Fruit fly (Drosophila melanogaster) whole organism, wandering third instar larva: ENCODE measurements around the gene CG34247.

Experiments
- Abd-B ChIP-seq: fragments of >200 bp; optimal IDR thresholded peaks from 2 replicates; lab custom pipeline; 2017; ENCODE audit warnings: missing biosample characterization, missing genetic modification characterization
- CG32264 ChIP-seq: fragments of 200-800 bp; sonication (Bioruptor generic); optimal IDR thresholded peaks from 2 replicates; lab custom pipeline; 2016; ENCODE audit warnings: missing biosample characterization, missing genetic modification characterization
- CG9705 ChIP-seq: fragments of 200-800 bp; sonication (Bioruptor generic); optimal IDR thresholded peaks from 2 replicates; lab custom pipeline; 2018; ENCODE audit warnings: missing biosample characterization, mild to moderate bottlenecking, missing genetic modification characterization
- CrebA ChIP-seq: fragments of 200-800 bp; sonication (Bioruptor generic); optimal IDR thresholded peaks from 2 replicates; lab custom pipeline; 2016; ENCODE audit warnings: missing biosample characterization, mild to moderate bottlenecking, missing genetic modification characterization, borderline replicate concordance
- Dfd ChIP-seq: fragments of >200 bp; optimal IDR thresholded peaks from 2 replicates; lab custom pipeline; 2017; ENCODE audit warnings: missing biosample characterization, missing genetic modification characterization
- Dif ChIP-seq: fragments of 200-275, 200-300 bp; sonication (Bioruptor generic); optimal IDR thresholded peaks from 2 replicates; lab custom pipeline; 2018; ENCODE audit warnings: missing biosample characterization, missing genetic modification characterization; ENCODE audit not compliant: partially characterized antibody
- GATAd ChIP-seq: sonication (Bioruptor generic); optimal IDR thresholded peaks from 2 replicates; lab custom pipeline; 2016; ENCODE audit warnings: missing biosample characterization, missing genetic modification characterization
- HLH106 ChIP-seq: fragments of 200-800 bp; optimal IDR thresholded peaks from 3 replicates; lab custom pipeline; 2019; ENCODE audit warnings: missing biosample characterization, mild to moderate bottlenecking, missing genetic modification characterization, moderate library complexity
- Hnf4 ChIP-seq: fragments of 200-800 bp; sonication (Bioruptor generic); optimal IDR thresholded peaks from 2 replicates; lab custom pipeline; 2016; ENCODE audit warnings: missing biosample characterization, mild to moderate bottlenecking, missing genetic modification characterization
- Hr78 ChIP-seq: fragments of >200 bp; optimal IDR thresholded peaks from 2 replicates; lab custom pipeline; 2017; ENCODE audit warnings: missing biosample characterization, missing genetic modification characterization
- Hr83 ChIP-seq: fragments of 200-300 bp; sonication (Bioruptor generic); optimal IDR thresholded peaks from 2 replicates; lab custom pipeline; 2016; ENCODE audit warnings: missing biosample characterization, mild to moderate bottlenecking, missing genetic modification characterization, moderate library complexity; ENCODE audit not compliant: poor library complexity, severe bottlenecking
- Jra ChIP-seq: sonication (Bioruptor generic); optimal IDR thresholded peaks from 2 replicates; lab custom pipeline; 2016; ENCODE audit warnings: missing biosample characterization, missing genetic modification characterization
- Mio ChIP-seq: sonication (Bioruptor generic); optimal IDR thresholded peaks from 2 replicates; lab custom pipeline; 2016; ENCODE audit warnings: missing biosample characterization, missing genetic modification characterization
- Myc ChIP-seq: fragments of >200 bp; optimal IDR thresholded peaks from 2 replicates; lab custom pipeline; 2017
- N ChIP-seq: fragments of >200 bp; optimal IDR thresholded peaks from 2 replicates; lab custom pipeline; 2018; ENCODE audit warnings: missing biosample characterization, missing external identifiers, missing genetic modification characterization
- OdsH ChIP-seq: fragments of 200-800 bp; sonication (Bioruptor generic); optimal IDR thresholded peaks from 2 replicates; lab custom pipeline; 2016; ENCODE audit warnings: missing biosample characterization, mild to moderate bottlenecking, missing genetic modification characterization
- Rel ChIP-seq, 2 experiments: fragments of 200-800 bp; sonication (Bioruptor generic) in 1 of 2; optimal IDR thresholded peaks; 2 replicates in 1 of 2; 3 replicates in 1 of 2; lab custom pipeline; 2016 to 2019; ENCODE audit warnings: mild to moderate bottlenecking in 2 of 2, missing biosample characterization in 2 of 2, missing genetic modification characterization in 2 of 2, moderate library complexity in 1 of 2
- Sp1 ChIP-seq: fragments of 200-800 bp; sonication (Bioruptor generic); optimal IDR thresholded peaks from 3 replicates; lab custom pipeline; 2019; ENCODE audit warnings: missing biosample characterization, mild to moderate bottlenecking, missing genetic modification characterization, moderate library complexity
- Vsx2 ChIP-seq: fragments of 200-300, 225-300 bp; sonication (Bioruptor generic); optimal IDR thresholded peaks from 2 replicates; lab custom pipeline; 2018; ENCODE audit warnings: missing biosample characterization, missing genetic modification characterization; ENCODE audit not compliant: partially characterized antibody
- br ChIP-seq: fragments of 200-800 bp; sonication (Bioruptor generic); optimal IDR thresholded peaks from 2 replicates; lab custom pipeline; 2016; ENCODE audit warnings: missing biosample characterization, missing genetic modification characterization
- brk ChIP-seq: fragments of 200-800 bp; sonication (Bioruptor generic); optimal IDR thresholded peaks from 2 replicates; lab custom pipeline; 2016; ENCODE audit warnings: missing biosample characterization, mild to moderate bottlenecking, missing genetic modification characterization
- dl ChIP-seq, 2 experiments: fragments of 175-275, 200-275 bp in 1 of 2; fragments of 200-275 bp in 1 of 2; sonication (Bioruptor generic); optimal IDR thresholded peaks; lab custom pipeline; 2018; ENCODE audit warnings: mild to moderate bottlenecking in 2 of 2, missing biosample characterization in 2 of 2, missing genetic modification characterization in 2 of 2, moderate library complexity in 2 of 2; ENCODE audit not compliant: partially characterized antibody in 2 of 2, insufficient read depth in 1 of 2
- dmrt93B ChIP-seq: fragments of 200-800 bp; sonication (Bioruptor generic); optimal IDR thresholded peaks from 2 replicates; lab custom pipeline; 2018; ENCODE audit warnings: missing biosample characterization, mild to moderate bottlenecking, missing genetic modification characterization
- dsf ChIP-seq: sonication (Bioruptor generic); optimal IDR thresholded peaks from 2 replicates; lab custom pipeline; 2016; ENCODE audit warnings: missing biosample characterization, missing genetic modification characterization, borderline replicate concordance
- ey ChIP-seq: fragments of 200-800 bp; sonication (Bioruptor generic); optimal IDR thresholded peaks from 2 replicates; lab custom pipeline; 2016; ENCODE audit warnings: missing biosample characterization, missing genetic modification characterization
- foxo ChIP-seq, 2 experiments: fragments of 200-800 bp; sonication (Bioruptor generic); optimal IDR thresholded peaks; 2 replicates in 1 of 2; 3 replicates in 1 of 2; lab custom pipeline; 2016 to 2017; ENCODE audit warnings: missing biosample characterization in 2 of 2, missing genetic modification characterization in 2 of 2
- fru ChIP-seq: fragments of 200-800 bp; sonication (Bioruptor generic); optimal IDR thresholded peaks from 3 replicates; lab custom pipeline; 2016; ENCODE audit warnings: missing biosample characterization, mild to moderate bottlenecking, missing genetic modification characterization
- h ChIP-seq: fragments of 200-800 bp; sonication (Bioruptor generic); optimal IDR thresholded peaks from 3 replicates; lab custom pipeline; 2016; ENCODE audit warnings: missing biosample characterization, mild to moderate bottlenecking, missing genetic modification characterization
- jim ChIP-seq: fragments of 175-275, 200-325 bp; sonication (Bioruptor generic); optimal IDR thresholded peaks from 2 replicates; lab custom pipeline; 2016; ENCODE audit warnings: missing biosample characterization, mild to moderate bottlenecking, missing genetic modification characterization
- lola ChIP-seq: fragments of >200 bp; optimal IDR thresholded peaks from 2 replicates; lab custom pipeline; 2017; ENCODE audit warnings: missing biosample characterization, missing genetic modification characterization
- pan ChIP-seq: fragments of >200 bp; optimal IDR thresholded peaks from 2 replicates; lab custom pipeline; 2017
- psq ChIP-seq: fragments of 200-800 bp; sonication (Bioruptor generic); optimal IDR thresholded peaks from 3 replicates; lab custom pipeline; 2017; ENCODE audit warnings: missing biosample characterization, mild to moderate bottlenecking, missing genetic modification characterization, moderate library complexity
- rgr ChIP-seq: fragments of 200-800 bp; sonication (Bioruptor generic); optimal IDR thresholded peaks from 3 replicates; lab custom pipeline; 2016; ENCODE audit warnings: missing biosample characterization, mild to moderate bottlenecking, missing genetic modification characterization
- sage ChIP-seq: fragments of 200-800 bp; sonication (Bioruptor generic); optimal IDR thresholded peaks from 2 replicates; lab custom pipeline; 2016; ENCODE audit warnings: missing biosample characterization, mild to moderate bottlenecking, missing genetic modification characterization
- sv ChIP-seq: fragments of 200-800 bp; sonication (Bioruptor generic); optimal IDR thresholded peaks from 3 replicates; lab custom pipeline; 2016; ENCODE audit warnings: missing biosample characterization, missing genetic modification characterization
- tai ChIP-seq: sonication (Bioruptor generic); optimal IDR thresholded peaks from 2 replicates; lab custom pipeline; 2016; ENCODE audit warnings: missing biosample characterization, missing genetic modification characterization
- usp ChIP-seq: fragments of >200 bp; optimal IDR thresholded peaks from 2 replicates; lab custom pipeline; 2017; ENCODE audit warnings: missing biosample characterization, missing genetic modification characterization
- woc ChIP-seq: sonication (Bioruptor generic); optimal IDR thresholded peaks from 2 replicates; lab custom pipeline; 2016; ENCODE audit warnings: missing biosample characterization, mild to moderate bottlenecking, missing genetic modification characterization

Gene CG34247

DNA sequence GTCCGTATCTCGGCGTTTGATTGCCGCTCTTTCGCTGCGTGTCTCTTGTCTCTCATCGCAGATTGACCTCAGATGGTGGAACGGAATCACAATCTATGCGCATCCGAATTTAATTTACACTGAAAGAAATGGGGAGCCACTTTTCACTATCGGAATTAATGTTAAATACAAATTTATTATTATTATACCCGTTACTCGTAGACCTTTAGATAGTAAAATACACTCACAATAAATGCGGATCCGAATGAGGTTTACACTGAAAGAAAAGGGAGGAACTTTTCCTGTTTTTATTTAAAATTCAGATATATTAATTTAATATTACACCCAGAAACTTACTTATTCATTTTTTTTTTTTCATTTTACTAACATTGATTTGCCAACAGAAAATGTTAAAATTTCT, 27.7 kb upstream of the CG34247 start:
- TF ChIP-seq Hr83 (GFP tag; lab: Kevin White, UChicago): no peak
- peak in 1 of 2 experiments; percentile 9 for TF ChIP-seq foxo (GFP tag; optimal IDR thresholded peaks at IDR 0.05; lab: Kevin White, UChicago)
- TF ChIP-seq, all 38 proteins: peak for 1

DNA sequence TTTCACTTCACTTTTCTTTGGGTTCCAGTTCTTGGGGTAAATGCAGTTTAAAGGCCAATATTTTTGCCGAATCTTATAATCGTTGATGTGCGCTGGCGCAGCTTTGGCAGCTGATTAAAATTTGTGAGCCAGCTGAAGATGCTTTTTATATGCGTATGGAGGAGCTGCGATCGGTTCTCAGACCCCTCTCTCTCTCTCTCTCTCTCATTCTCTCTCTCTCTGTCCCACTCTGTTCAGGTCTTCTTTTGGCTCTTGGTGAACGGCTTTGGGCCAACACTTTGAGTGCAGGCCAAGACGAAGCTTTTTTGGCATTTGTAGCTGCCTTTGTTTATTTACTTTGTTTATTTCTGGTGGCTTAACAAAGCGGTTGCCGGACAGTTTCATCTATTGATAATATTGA, 26.9 kb upstream of the CG34247 start, which contains the start of gene CG13046:
Gene CG13046, minus strand, starts transcription at position 101 of the 400 bp plus-strand sequence.
- TF ChIP-seq tai (GFP tag; lab: Kevin White, UChicago): no peak
- TF ChIP-seq dmrt93B (GFP tag; lab: Kevin White, UChicago): no peak
- TF ChIP-seq dsf (GFP tag; lab: Kevin White, UChicago): no peak
- no peak for TF ChIP-seq br (GFP tag; lab: Kevin White, UChicago)

DNA sequence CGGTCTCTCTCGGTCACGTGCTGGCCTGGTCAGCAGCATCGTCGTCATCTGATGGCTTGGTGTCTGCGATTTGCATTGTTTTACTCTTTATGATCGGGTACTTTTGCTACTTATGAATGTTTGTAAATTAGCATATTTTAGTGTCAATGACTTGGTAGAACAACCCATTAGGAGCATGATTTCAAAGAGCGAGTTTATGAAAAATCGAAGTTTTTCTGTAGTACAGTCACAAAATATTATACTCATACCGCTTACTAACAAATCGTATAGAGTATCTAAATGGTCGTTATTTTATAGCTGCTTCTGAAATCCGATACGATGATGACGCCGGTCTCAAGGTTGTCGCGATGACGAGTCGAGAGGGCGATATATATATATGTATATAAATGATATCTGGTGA, 24.9 kb upstream of the CG34247 start:
- TF ChIP-seq brk (GFP tag; lab: Kevin White, UChicago) (no peak), Myc (lab: Kevin White, UChicago) (no peak), usp (GFP tag; lab: Kevin White, UChicago) (no peak), Hr78 (GFP tag; lab: Kevin White, UChicago) (no peak), Vsx2 (GFP tag; lab: Kevin White, UChicago) (no peak), pan (lab: Kevin White, UChicago) (no peak), GATAd (GFP tag; lab: Kevin White, UChicago) (no peak), Dif (GFP tag; lab: Kevin White, UChicago) (no peak), woc (GFP tag; lab: Kevin White, UChicago) (peak; percentile 43), Hr83 (GFP tag; lab: Kevin White, UChicago) (no peak), N (GFP tag; lab: Kevin White, UChicago) (no peak), lola (GFP tag; lab: Kevin White, UChicago) (no peak), Sp1 (GFP tag; lab: Kevin White, UChicago) (no peak), Abd-B (GFP tag; lab: Kevin White, UChicago) (no peak), tai (GFP tag; lab: Kevin White, UChicago) (no peak), Hnf4 (GFP tag; lab: Kevin White, UChicago) (peak; percentile 13), CrebA (GFP tag; lab: Kevin White, UChicago) (no peak), HLH106 (tag; lab: Kevin White, UChicago) (peak; percentile 42), h (GFP tag; lab: Kevin White, UChicago) (peak; percentile 53), br (GFP tag; lab: Kevin White, UChicago) (peak; percentile 53), sv (GFP tag; lab: Kevin White, UChicago) (no peak), psq (GFP tag; lab: Kevin White, UChicago) (no peak), CG9705 (GFP tag; lab: Kevin White, UChicago) (no peak), CG32264 (no peak), Rel (GFP tag; optimal IDR thresholded peaks at IDR 0.05; lab: Kevin White, UChicago) (no peak), Rel (tag; optimal IDR thresholded peaks at IDR 0.05; lab: Kevin White, UChicago) (no peak), ey (GFP tag; lab: Kevin White, UChicago) (peak; percentile 32), Dfd (GFP tag; lab: Kevin White, UChicago) (no peak), OdsH (GFP tag; lab: Kevin White, UChicago) (peak; percentile 34), fru (GFP tag; lab: Kevin White, UChicago) (peak; percentile 50), dl (GFP tag; optimal IDR thresholded peaks at IDR 0.05; lab: Kevin White, UChicago; ENCODE audit: insufficient read depth in 1 of 2, partially characterized antibody in 2 of 2) (no peak), Jra (GFP tag; lab: Kevin White, UChicago) (no peak), dsf (GFP tag; lab: Kevin White, UChicago) (no peak), foxo (GFP tag; optimal IDR thresholded peaks at IDR 0.05; lab: Kevin White, UChicago) (peak in 1 of 2 experiments; percentile 36), sage (GFP tag; lab: Kevin White, UChicago) (no peak), rgr (GFP tag; lab: Kevin White, UChicago) (peak; percentile 51), dmrt93B (GFP tag; lab: Kevin White, UChicago) (no peak), jim (no peak), Mio (GFP tag; lab: Kevin White, UChicago) (no peak)
